Worm (Caenorhabditis elegans) whole organism, L1 larva: ENCODE results near the gene F35C11.5.
A peak's percentile ranks its signal among the peaks of the same experiment; 100 is the strongest.

Experiments used
- C04F5.9 ChIP-seq: sonication (generic microtip); optimal IDR thresholded peaks from 2 replicates; lab custom pipeline; 2016; ENCODE audit warnings: missing genetic modification characterization, missing compliant biosample characterization
- C16A3.4 ChIP-seq: fragments of 150-350 bp; optimal IDR thresholded peaks from 2 replicates; lab custom pipeline; 2014; ENCODE audit warnings: missing biosample characterization, missing genetic modification characterization
- C34B4.2 ChIP-seq: sonication (generic microtip); optimal IDR thresholded peaks from 2 replicates; lab custom pipeline; 2017; ENCODE audit warnings: mild to moderate bottlenecking, missing genetic modification characterization, missing compliant biosample characterization
- F16B12.6 ChIP-seq: fragments of 150-350 bp; optimal IDR thresholded peaks from 2 replicates; lab custom pipeline; 2014; ENCODE audit warnings: missing biosample characterization, missing genetic modification characterization
- alr-1 ChIP-seq: fragments of 200-800 bp; sonication (Bioruptor generic); optimal IDR thresholded peaks from 2 replicates; lab custom pipeline; 2018; ENCODE audit warnings: borderline replicate concordance, mild to moderate bottlenecking, missing genetic modification characterization, missing compliant biosample characterization
- aly-2 ChIP-seq: fragments of 150-350 bp; optimal IDR thresholded peaks from 2 replicates; lab custom pipeline; 2014; ENCODE audit warnings: missing biosample characterization, missing genetic modification characterization
- ama-1 ChIP-seq: fragments of 150-350 bp; optimal IDR thresholded peaks from 2 replicates; lab custom pipeline; 2014
- blmp-1 ChIP-seq: fragments of 150-350 bp; optimal IDR thresholded peaks from 2 replicates; lab custom pipeline; 2014; ENCODE audit warnings: missing biosample characterization, missing genetic modification characterization
- ceh-82 ChIP-seq, 3 experiments: fragments of 150-350 bp in 1 of 3; sonication (generic microtip) in 2 of 3; optimal IDR thresholded peaks; 2 replicates each; lab custom pipeline; 2014 to 2017; ENCODE audit warnings: missing biosample characterization in 3 of 3, missing genetic modification characterization in 3 of 3
- ces-1 ChIP-seq: fragments of 150-350 bp; optimal IDR thresholded peaks from 2 replicates; lab custom pipeline; 2014; ENCODE audit warnings: missing biosample characterization, missing genetic modification reagents, missing genetic modification characterization
- dpl-1 ChIP-seq, 3 experiments: fragments of 150-350 bp in 2 of 3; sonication (generic microtip) in 1 of 3; optimal IDR thresholded peaks; 2 replicates each; lab custom pipeline; 2014 to 2017; ENCODE audit warnings: missing biosample characterization in 3 of 3, missing genetic modification characterization in 3 of 3, missing genetic modification reagents in 3 of 3
- efl-1 ChIP-seq, 4 experiments: fragments of 150-350 bp; optimal IDR thresholded peaks in 3 of 4; peaks in 1 of 4; 1 replicate in 1 of 4; 2 replicates in 3 of 4; lab custom pipeline; 2014; ENCODE audit warnings: missing biosample characterization in 2 of 4, missing genetic modification characterization in 2 of 4, missing genetic modification reagents in 2 of 4
- elt-2 ChIP-seq: sonication (generic microtip); optimal IDR thresholded peaks from 2 replicates; lab custom pipeline; 2016; ENCODE audit warnings: missing genetic modification characterization, mild to moderate bottlenecking, inconsistent platforms, missing compliant biosample characterization, missing genetic modification reagents
- elt-3 ChIP-seq, 6 experiments: fragments of 150-350 bp in 1 of 6; sonication (generic microtip); optimal IDR thresholded peaks; 2 replicates each; lab custom pipeline; 2017 to 2018; ENCODE audit warnings: missing biosample characterization in 6 of 6, missing genetic modification characterization in 6 of 6, inconsistent platforms in 1 of 6
- ets-5 ChIP-seq: fragments of 200-800 bp; sonication (Bioruptor generic); IDR thresholded peaks from 2 replicates; pipeline ENCODE4 v1.3.6; 2022; ENCODE audit warnings: missing genetic modification characterization, missing compliant biosample characterization
- fkh-10 ChIP-seq: sonication (generic microtip); optimal IDR thresholded peaks from 2 replicates; lab custom pipeline; 2017; ENCODE audit warnings: missing biosample characterization, missing genetic modification reagents, missing genetic modification characterization
- fkh-4 ChIP-seq: sonication (generic microtip); optimal IDR thresholded peaks from 2 replicates; lab custom pipeline; 2016; ENCODE audit warnings: missing compliant biosample characterization, missing genetic modification characterization, borderline replicate concordance
- fkh-8 ChIP-seq: sonication (generic microtip); optimal IDR thresholded peaks from 2 replicates; lab custom pipeline; 2016; ENCODE audit warnings: mild to moderate bottlenecking, missing genetic modification characterization, missing compliant biosample characterization
- hlh-17 ChIP-seq: fragments of 200-800 bp; sonication (Bioruptor generic); optimal IDR thresholded peaks from 2 replicates; lab custom pipeline; 2018; ENCODE audit warnings: missing genetic modification characterization, mild to moderate bottlenecking, missing compliant biosample characterization, moderate library complexity, borderline replicate concordance
- hlh-4 ChIP-seq: sonication (generic microtip); optimal IDR thresholded peaks from 2 replicates; lab custom pipeline; 2016; ENCODE audit warnings: mild to moderate bottlenecking, missing genetic modification characterization, missing compliant biosample characterization
- isw-1 ChIP-seq: fragments of 200-800 bp; sonication (Bioruptor generic); IDR thresholded peaks from 2 replicates; pipeline ENCODE4 v1.3.6; 2022; ENCODE audit warnings: missing genetic modification characterization, missing compliant biosample characterization
- lin-14 ChIP-seq: fragments of 200-800 bp; sonication (Bioruptor generic); optimal IDR thresholded peaks from 2 replicates; lab custom pipeline; 2018; ENCODE audit warnings: mild to moderate bottlenecking, missing genetic modification characterization, moderate library complexity, missing compliant biosample characterization
- lin-35 ChIP-seq, 2 experiments: fragments of 150-350 bp; optimal IDR thresholded peaks; 2 replicates each; lab custom pipeline; 2014; ENCODE audit warnings: missing biosample characterization in 2 of 2, missing genetic modification characterization in 2 of 2, missing genetic modification reagents in 2 of 2
- lin-39 ChIP-seq: fragments of 150-350 bp; optimal IDR thresholded peaks from 2 replicates; lab custom pipeline; 2014; ENCODE audit warnings: missing biosample characterization, missing genetic modification reagents, missing genetic modification characterization
- lir-3 ChIP-seq: sonication (generic microtip); optimal IDR thresholded peaks from 2 replicates; lab custom pipeline; 2016; ENCODE audit warnings: mild to moderate bottlenecking, missing genetic modification characterization, moderate library complexity, missing compliant biosample characterization; ENCODE audit not compliant: poor library complexity
- lsy-2 ChIP-seq, 2 experiments: fragments of 150-350 bp; optimal IDR thresholded peaks; 2 replicates each; lab custom pipeline; 2014; ENCODE audit warnings: missing biosample characterization in 2 of 2, missing genetic modification characterization in 2 of 2
- mab-9 ChIP-seq: fragments of 200-800 bp; sonication (Bioruptor generic); IDR thresholded peaks from 2 replicates; pipeline ENCODE4 v1.3.6; 2022; ENCODE audit warnings: missing genetic modification reagents, missing genetic modification characterization, missing compliant biosample characterization
- mdl-1 ChIP-seq, 2 experiments: fragments of 150-350 bp; optimal IDR thresholded peaks; 2 replicates each; lab custom pipeline; 2014 to 2017; ENCODE audit warnings: missing biosample characterization in 2 of 2, missing genetic modification characterization in 2 of 2, inconsistent platforms in 1 of 2
- mef-2 ChIP-seq: fragments of 150-350 bp; optimal IDR thresholded peaks from 2 replicates; lab custom pipeline; 2014; ENCODE audit warnings: missing biosample characterization, missing genetic modification characterization
- mep-1 ChIP-seq: fragments of 150-350 bp; optimal IDR thresholded peaks from 2 replicates; lab custom pipeline; 2014; ENCODE audit warnings: missing biosample characterization, missing genetic modification characterization
- nhr-237 ChIP-seq: fragments of 150-350 bp; optimal IDR thresholded peaks from 2 replicates; lab custom pipeline; 2014; ENCODE audit warnings: missing biosample characterization, missing genetic modification characterization
- nhr-71 ChIP-seq: sonication (generic microtip); optimal IDR thresholded peaks from 2 replicates; lab custom pipeline; 2016; ENCODE audit warnings: mild to moderate bottlenecking, missing genetic modification characterization, moderate library complexity, missing compliant biosample characterization
- nhr-90 ChIP-seq: sonication (generic microtip); optimal IDR thresholded peaks from 2 replicates; lab custom pipeline; 2016; ENCODE audit warnings: mild to moderate bottlenecking, missing genetic modification characterization, missing compliant biosample characterization; ENCODE audit not compliant: poor library complexity
- pag-3 ChIP-seq: sonication (generic microtip); optimal IDR thresholded peaks from 2 replicates; lab custom pipeline; 2017; ENCODE audit warnings: missing genetic modification characterization, mild to moderate bottlenecking, missing compliant biosample characterization, antibody characterized with exemption, borderline replicate concordance; ENCODE audit not compliant: insufficient read depth
- skn-1 ChIP-seq: fragments of 150-350 bp; optimal IDR thresholded peaks from 2 replicates; lab custom pipeline; 2014; ENCODE audit warnings: missing biosample characterization, missing genetic modification characterization
- snpc-4 ChIP-seq: fragments of 150-350 bp; optimal IDR thresholded peaks from 2 replicates; lab custom pipeline; 2014; ENCODE audit warnings: missing biosample characterization, missing genetic modification characterization
- snu-23 ChIP-seq: sonication (generic microtip); optimal IDR thresholded peaks from 2 replicates; lab custom pipeline; 2016; ENCODE audit warnings: missing genetic modification characterization, missing compliant biosample characterization
- sox-4 ChIP-seq: sonication (generic microtip); optimal IDR thresholded peaks from 2 replicates; lab custom pipeline; 2016; ENCODE audit warnings: missing genetic modification characterization, missing compliant biosample characterization
- sup-37 ChIP-seq: fragments of 200-800 bp; sonication (Bioruptor generic); optimal IDR thresholded peaks from 2 replicates; lab custom pipeline; 2018; ENCODE audit warnings: mild to moderate bottlenecking, missing genetic modification characterization, missing compliant biosample characterization
- tbx-2 ChIP-seq: sonication (generic microtip); optimal IDR thresholded peaks from 2 replicates; lab custom pipeline; 2016; ENCODE audit warnings: missing genetic modification characterization, missing compliant biosample characterization
- tlp-1 ChIP-seq: fragments of 150-350 bp; optimal IDR thresholded peaks from 2 replicates; lab custom pipeline; 2014; ENCODE audit warnings: missing biosample characterization, missing genetic modification characterization
- vab-15 ChIP-seq: sonication (generic microtip); optimal IDR thresholded peaks from 2 replicates; lab custom pipeline; 2017; ENCODE audit warnings: missing genotype, mild to moderate bottlenecking, missing genetic modification characterization, missing compliant biosample characterization
- ztf-11 ChIP-seq, 2 experiments: sonication (generic microtip); optimal IDR thresholded peaks; 2 replicates each; lab custom pipeline; 2016 to 2017; ENCODE audit warnings: missing genetic modification characterization in 2 of 2, missing biosample characterization in 1 of 2, missing compliant biosample characterization in 1 of 2

The F35C11.5 gene

DNA sequence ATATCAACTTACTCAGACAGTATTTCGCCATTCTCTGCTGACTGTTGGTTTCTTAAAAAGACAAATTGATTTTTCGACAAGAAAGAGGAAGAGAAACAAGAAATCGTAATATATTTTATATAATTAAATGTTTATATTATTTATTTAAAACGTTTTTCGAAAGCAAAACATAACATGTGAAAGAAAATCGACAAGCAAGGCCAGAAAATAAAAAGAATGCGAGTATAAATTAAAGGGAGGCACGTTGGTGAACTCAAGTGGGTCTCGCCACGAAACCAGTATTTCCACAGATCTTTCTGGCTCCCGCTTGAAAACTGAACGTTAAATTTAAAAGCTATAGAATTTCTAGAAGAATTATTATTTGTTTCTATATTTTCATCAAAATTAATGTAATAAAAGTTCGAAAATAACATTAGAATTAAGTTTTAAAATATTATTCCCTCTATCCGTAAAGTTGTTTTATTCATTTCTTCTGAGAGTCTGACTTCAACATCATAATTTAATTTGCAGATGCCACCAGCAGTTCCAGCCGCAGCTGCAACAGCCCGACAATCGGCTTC is 29.7 kb downstream of the F35C11.5 start, which contains the start of the genes nst-1 and cct-4:
nst-1 (minus strand) TSS at position 51 of the 560 bp plus-strand sequence.
cct-4 (plus strand) TSS at position 510 of the 560 bp plus-strand sequence.
- TF ChIP-seq ets-5 (GFP tag; lab: Robert Waterston, UW) (no peak), nhr-237 (tag; lab: Kevin White, UChicago) (no peak), tbx-2 (tag; lab: Kevin White, UChicago) (no peak), blmp-1 (peak; percentile 17), C04F5.9 (tag; lab: Kevin White, UChicago) (no peak), hlh-17 (GFP tag; lab: Kevin White, UChicago) (no peak), skn-1 (tag; lab: Kevin White, UChicago) (peak; percentile 18), nhr-71 (peak; percentile 12), mep-1 (tag; lab: Kevin White, UChicago) (peak; percentile 70), ama-1 (lab: Kevin White, UChicago) (no peak), elt-2 (no peak), sup-37 (GFP tag; lab: Kevin White, UChicago) (no peak), mef-2 (tag; lab: Kevin White, UChicago) (no peak), lsy-2 (tag; optimal IDR thresholded peaks at IDR 0.05; lab: Kevin White, UChicago) (peak; percentile 36 to 67), efl-1 (optimal IDR thresholded peaks at IDR 0.05; lab: Kevin White, UChicago) (peak; percentile 41 to 58), efl-1 (GFP tag; optimal IDR thresholded peaks at IDR 0.05 in 1 of 2; lab: Kevin White, UChicago) (peak; percentile 47 to 82), ces-1 (no peak), alr-1 (tag; lab: Kevin White, UChicago) (no peak), pag-3 (tag; lab: Kevin White, UChicago) (no peak), hlh-4 (tag; lab: Kevin White, UChicago) (no peak), elt-3 (tag; optimal IDR thresholded peaks at IDR 0.05; lab: Kevin White, UChicago) (peak in 1 of 6 experiments; percentile 45), aly-2 (tag; lab: Kevin White, UChicago) (no peak), isw-1 (no peak), mab-9 (no peak), lir-3 (no peak), ztf-11 (tag; optimal IDR thresholded peaks at IDR 0.05; lab: Kevin White, UChicago) (no peak), C16A3.4 (tag; lab: Kevin White, UChicago) (peak; percentile 17), tlp-1 (tag; lab: Kevin White, UChicago) (no peak), vab-15 (tag; lab: Kevin White, UChicago) (no peak), snpc-4 (no peak), nhr-90 (tag; lab: Kevin White, UChicago) (no peak), F16B12.6 (tag; lab: Kevin White, UChicago) (peak; percentile 6), dpl-1 (GFP tag; optimal IDR thresholded peaks at IDR 0.05; lab: Kevin White, UChicago) (peak; percentile 1 to 63 (median 40)), ceh-82 (tag; optimal IDR thresholded peaks at IDR 0.05; lab: Kevin White, UChicago) (no peak), lin-35 (GFP tag; optimal IDR thresholded peaks at IDR 0.05; lab: Kevin White, UChicago) (peak; percentile 47 to 49), snu-23 (peak; percentile 21), sox-4 (tag; lab: Kevin White, UChicago) (no peak)

DNA sequence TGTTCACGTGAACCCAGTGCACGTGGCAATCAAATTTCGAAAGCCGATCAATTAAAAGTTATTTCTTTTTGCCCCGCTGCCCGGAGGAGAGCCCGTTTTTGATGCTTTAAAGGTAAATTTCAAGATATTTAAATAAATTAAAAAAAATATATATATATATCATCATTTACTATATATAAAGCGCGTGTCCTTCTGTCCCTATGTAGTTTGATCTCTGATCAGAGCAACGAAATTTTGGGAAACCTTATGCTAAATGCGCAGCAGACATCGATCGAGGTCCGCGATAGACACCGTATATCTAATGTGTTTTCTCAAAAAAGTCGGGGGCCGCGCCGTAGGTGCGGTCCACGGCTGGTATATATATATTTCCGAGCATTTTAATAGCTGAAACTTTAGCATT is 32.3 kb downstream of the F35C11.5 start:
- peak; percentile 35 for TF ChIP-seq ama-1 (lab: Kevin White, UChicago)

ce11 chrII:8295296-8295695 is 41.8 kb downstream of the F35C11.5 start, which contains the start of gene nlp-55:
TSS of gene nlp-55 (minus strand) at chrII:8295396.
- TF ChIP-seq C34B4.2 (no peak), fkh-10 (GFP tag; lab: Kevin White, UChicago) (no peak), fkh-8 (tag; lab: Kevin White, UChicago) (no peak), mdl-1 (tag; optimal IDR thresholded peaks at IDR 0.05; lab: Kevin White, UChicago) (no peak), fkh-4 (tag; lab: Kevin White, UChicago) (no peak), lin-14 (GFP tag; lab: Kevin White, UChicago) (peak; percentile 7), lin-39 (tag; lab: Kevin White, UChicago) (no peak), ztf-11 (tag; optimal IDR thresholded peaks at IDR 0.05; lab: Kevin White, UChicago) (no peak)
